Fruit fly (Drosophila melanogaster) whole organism, embryonic: ENCODE results near the gene CG33282.
A peak's percentile ranks its signal among the peaks of the same experiment; 100 is the strongest.

Experiments
- Blimp-1 ChIP-seq: fragments of 200-800 bp; sonication (Bioruptor generic); optimal IDR thresholded peaks from 3 replicates; lab custom pipeline; 2018; ENCODE audit warnings: missing biosample characterization, missing genetic modification characterization, mild to moderate bottlenecking, moderate library complexity, missing genetic modification reagents
- CG10979 ChIP-seq: fragments of 200-800 bp; sonication (Bioruptor generic); optimal IDR thresholded peaks from 2 replicates; lab custom pipeline; 2018; ENCODE audit warnings: missing biosample characterization, mild to moderate bottlenecking, missing genetic modification characterization, moderate library complexity
- CG11093 ChIP-seq: fragments of 200-800 bp; sonication (Bioruptor generic); IDR thresholded peaks from 3 replicates; pipeline ENCODE4 v1.3.6; 2022; ENCODE audit warnings: missing biosample characterization, missing genetic modification characterization
- CG11456 ChIP-seq: fragments of 200-800 bp; sonication (Bioruptor generic); IDR thresholded peaks from 3 replicates; pipeline ENCODE4 v1.3.6; 2022; ENCODE audit warnings: missing biosample characterization, missing genetic modification characterization
- CG16779 ChIP-seq: fragments of 200-800 bp; sonication (Bioruptor generic); IDR thresholded peaks from 2 replicates; pipeline ENCODE4 v1.3.6; 2022; ENCODE audit warnings: missing biosample characterization, missing genetic modification characterization
- CG18599 ChIP-seq: fragments of 200-800 bp; sonication (Bioruptor generic); optimal IDR thresholded peaks from 3 replicates; lab custom pipeline; 2017; ENCODE audit warnings: missing biosample characterization, missing genetic modification characterization, mild to moderate bottlenecking, moderate library complexity, missing genetic modification reagents
- CG2116 ChIP-seq: fragments of 200-800 bp; sonication (Bioruptor generic); optimal IDR thresholded peaks from 3 replicates; lab custom pipeline; 2018; ENCODE audit warnings: missing biosample characterization, mild to moderate bottlenecking, missing genetic modification characterization
- CG30403 ChIP-seq: fragments of 200-800 bp; sonication (Bioruptor generic); optimal IDR thresholded peaks from 3 replicates; lab custom pipeline; 2016; ENCODE audit warnings: missing biosample characterization, missing genetic modification characterization
- CG33213 ChIP-seq: fragments of 200-800 bp; sonication (Bioruptor generic); optimal IDR thresholded peaks from 3 replicates; lab custom pipeline; 2016; ENCODE audit warnings: missing biosample characterization, missing genetic modification characterization
- CG33557 ChIP-seq: fragments of 200-800 bp; sonication (Bioruptor generic); optimal IDR thresholded peaks from 2 replicates; lab custom pipeline; 2019; ENCODE audit warnings: missing biosample characterization, mild to moderate bottlenecking, missing genetic modification characterization, moderate library complexity
- CG4707 ChIP-seq: fragments of 200-800 bp; sonication (Bioruptor generic); optimal IDR thresholded peaks from 2 replicates; lab custom pipeline; 2018; ENCODE audit warnings: missing biosample characterization, mild to moderate bottlenecking, missing genetic modification characterization, moderate library complexity
- CG4820 ChIP-seq: fragments of 200-800 bp; sonication (Bioruptor generic); optimal IDR thresholded peaks from 3 replicates; lab custom pipeline; 2016; ENCODE audit warnings: missing biosample characterization, missing genetic modification characterization
- CG6254 ChIP-seq: fragments of 200-800 bp; sonication (Bioruptor generic); optimal IDR thresholded peaks from 3 replicates; lab custom pipeline; 2017; ENCODE audit warnings: mild to moderate bottlenecking, missing biosample characterization, missing genetic modification reagents, missing genetic modification characterization
- CG6654 ChIP-seq: fragments of 200-800 bp; sonication (Bioruptor generic); optimal IDR thresholded peaks from 2 replicates; lab custom pipeline; 2017; ENCODE audit warnings: missing biosample characterization, mild to moderate bottlenecking, missing genetic modification characterization
- CG8089 ChIP-seq: fragments of 200-800 bp; sonication (Bioruptor generic); optimal IDR thresholded peaks from 3 replicates; lab custom pipeline; 2016; ENCODE audit warnings: missing biosample characterization, missing genetic modification characterization
- CkIIα-i1 ChIP-seq: fragments of 200-800 bp; sonication (Bioruptor generic); IDR thresholded peaks from 2 replicates; pipeline ENCODE4 v1.3.6; 2022; ENCODE audit warnings: missing biosample characterization, missing genetic modification characterization
- Dfd ChIP-seq, 2 experiments: fragments of >200 bp; optimal IDR thresholded peaks; 2 replicates each; lab custom pipeline; 2017; ENCODE audit warnings: missing biosample characterization in 2 of 2, missing genetic modification characterization in 2 of 2
- Dp ChIP-seq: fragments of 200-800 bp; sonication (Bioruptor generic); optimal IDR thresholded peaks from 2 replicates; lab custom pipeline; 2018; ENCODE audit warnings: missing biosample characterization, mild to moderate bottlenecking, missing genetic modification characterization, moderate library complexity
- Ets97D ChIP-seq: fragments of 200-800 bp; sonication (Bioruptor generic); optimal IDR thresholded peaks from 3 replicates; lab custom pipeline; 2016; ENCODE audit warnings: missing biosample characterization, missing genetic modification characterization
- Fer1 ChIP-seq: fragments of 200-800 bp; sonication (Bioruptor generic); optimal IDR thresholded peaks from 2 replicates; lab custom pipeline; 2017; ENCODE audit warnings: missing biosample characterization, mild to moderate bottlenecking, missing genetic modification characterization
- Fer3 ChIP-seq: fragments of 200-800 bp; sonication (Bioruptor generic); optimal IDR thresholded peaks from 2 replicates; lab custom pipeline; 2018; ENCODE audit warnings: missing biosample characterization, mild to moderate bottlenecking, missing genetic modification characterization, moderate library complexity
- GATAe ChIP-seq: fragments of 200-800 bp; sonication (Bioruptor generic); conservative IDR thresholded peaks from 2 replicates; pipeline ENCODE4 v1.3.6; 2022; ENCODE audit warnings: missing biosample characterization, missing genetic modification characterization
- HLH4C ChIP-seq: fragments of 200-800 bp; sonication (Bioruptor generic); IDR thresholded peaks from 3 replicates; pipeline ENCODE4 v1.3.6; 2022; ENCODE audit warnings: missing biosample characterization, missing genetic modification characterization; ENCODE audit not compliant: partially characterized antibody
- Hand ChIP-seq: fragments of 200-800 bp; sonication (Bioruptor generic); optimal IDR thresholded peaks from 2 replicates; lab custom pipeline; 2017; ENCODE audit warnings: mild to moderate bottlenecking, missing biosample characterization, missing genetic modification reagents, missing genetic modification characterization
- Lhr ChIP-seq: fragments of 200-800 bp; sonication (Bioruptor generic); optimal IDR thresholded peaks from 3 replicates; lab custom pipeline; 2017; ENCODE audit warnings: mild to moderate bottlenecking, missing biosample characterization, missing genetic modification reagents, missing genetic modification characterization
- Max ChIP-seq: fragments of 200-800 bp; sonication (Bioruptor generic); optimal IDR thresholded peaks from 2 replicates; lab custom pipeline; 2016; ENCODE audit warnings: missing biosample characterization, mild to moderate bottlenecking, missing genetic modification characterization
- Nf-YA ChIP-seq: fragments of 200-800 bp; sonication (Bioruptor generic); IDR thresholded peaks from 2 replicates; pipeline ENCODE4 v1.3.6; 2022; ENCODE audit warnings: missing biosample characterization, missing genetic modification characterization
- Poxn ChIP-seq: fragments of 200-800 bp; sonication (Bioruptor generic); IDR thresholded peaks from 2 replicates; pipeline ENCODE4 v1.3.6; 2022; ENCODE audit warnings: missing biosample characterization, missing genetic modification characterization
- Sox100B ChIP-seq: fragments of 200-800 bp; sonication (Bioruptor generic); optimal IDR thresholded peaks from 3 replicates; lab custom pipeline; 2018; ENCODE audit warnings: missing biosample characterization, mild to moderate bottlenecking, missing genetic modification characterization
- Sox102F ChIP-seq: fragments of 200-800 bp; sonication (Bioruptor generic); optimal IDR thresholded peaks from 2 replicates; lab custom pipeline; 2018; ENCODE audit warnings: missing biosample characterization, mild to moderate bottlenecking, missing genetic modification characterization, moderate library complexity
- ato ChIP-seq: fragments of 200-800 bp; sonication (Bioruptor generic); IDR thresholded peaks from 2 replicates; pipeline ENCODE4 v1.3.6; 2022; ENCODE audit warnings: missing biosample characterization, missing genetic modification characterization; ENCODE audit not compliant: partially characterized antibody
- bsh ChIP-seq, 2 experiments: fragments of 200-800 bp; sonication (Bioruptor generic); optimal IDR thresholded peaks; 2 replicates each; lab custom pipeline; 2017 to 2018; ENCODE audit warnings: mild to moderate bottlenecking in 2 of 2, missing biosample characterization in 2 of 2, missing genetic modification characterization in 2 of 2, moderate library complexity in 1 of 2
- esg ChIP-seq: fragments of 200-800 bp; sonication (Bioruptor generic); conservative IDR thresholded peaks from 2 replicates; pipeline ENCODE4 v1.3.6; 2022; ENCODE audit warnings: missing biosample characterization, missing genetic modification characterization
- ewg ChIP-seq: fragments of 200-800 bp; sonication (Bioruptor generic); optimal IDR thresholded peaks from 3 replicates; lab custom pipeline; 2017; ENCODE audit warnings: mild to moderate bottlenecking, missing biosample characterization, missing genetic modification reagents, missing genetic modification characterization
- knrl ChIP-seq: fragments of 200-800 bp; sonication (Bioruptor generic); IDR thresholded peaks from 3 replicates; pipeline ENCODE4 v1.3.6; 2022; ENCODE audit warnings: missing biosample characterization, missing genetic modification characterization; ENCODE audit not compliant: partially characterized antibody
- lov ChIP-seq, 2 experiments: fragments of 200-800 bp in 1 of 2; fragments of >200 bp in 1 of 2; sonication (Bioruptor generic) in 1 of 2; IDR thresholded peaks in 1 of 2; optimal IDR thresholded peaks in 1 of 2; 2 replicates in 1 of 2; 3 replicates in 1 of 2; pipeline versions ENCODE4 v1.3.6 to Lab custom; 2017 to 2022; ENCODE audit warnings: missing biosample characterization in 1 of 2, missing genetic modification characterization in 1 of 2
- pfk ChIP-seq: fragments of 200-800 bp; sonication (Bioruptor generic); optimal IDR thresholded peaks from 2 replicates; lab custom pipeline; 2018; ENCODE audit warnings: missing biosample characterization, mild to moderate bottlenecking, missing genetic modification characterization, moderate library complexity
- prd ChIP-seq, 3 experiments: fragments of >200 bp in 2 of 3; fragments of 200-800 bp in 1 of 3; sonication (Bioruptor generic) in 1 of 3; optimal IDR thresholded peaks in 2 of 3; IDR thresholded peaks in 1 of 3; 2 replicates in 2 of 3; 3 replicates in 1 of 3; pipeline versions ENCODE4 v1.3.6 to Lab custom; 2017 to 2022; ENCODE audit warnings: missing biosample characterization in 1 of 3, missing genetic modification characterization in 1 of 3
- ranshi ChIP-seq: fragments of 200-800 bp; sonication (Bioruptor generic); IDR thresholded peaks from 2 replicates; pipeline ENCODE4 v1.3.6; 2022; ENCODE audit warnings: missing biosample characterization, missing genetic modification characterization
- seq ChIP-seq: fragments of 200-800 bp; sonication (Bioruptor generic); IDR thresholded peaks from 2 replicates; pipeline ENCODE4 v1.3.6; 2022; ENCODE audit warnings: missing biosample characterization, missing genetic modification characterization
- tap ChIP-seq: fragments of 200-800 bp; optimal IDR thresholded peaks from 3 replicates; lab custom pipeline; 2019; ENCODE audit warnings: missing biosample characterization, mild to moderate bottlenecking, missing genetic modification characterization, moderate library complexity
- tx ChIP-seq: fragments of 200-800 bp; sonication (Bioruptor generic); optimal IDR thresholded peaks from 2 replicates; lab custom pipeline; 2016; ENCODE audit warnings: missing biosample characterization, missing genetic modification characterization
- z ChIP-seq: fragments of 200-800 bp; sonication (Bioruptor generic); IDR thresholded peaks from 3 replicates; pipeline ENCODE4 v1.3.6; 2022; ENCODE audit warnings: missing biosample characterization, missing genetic modification characterization

The CG33282 gene

DNA sequence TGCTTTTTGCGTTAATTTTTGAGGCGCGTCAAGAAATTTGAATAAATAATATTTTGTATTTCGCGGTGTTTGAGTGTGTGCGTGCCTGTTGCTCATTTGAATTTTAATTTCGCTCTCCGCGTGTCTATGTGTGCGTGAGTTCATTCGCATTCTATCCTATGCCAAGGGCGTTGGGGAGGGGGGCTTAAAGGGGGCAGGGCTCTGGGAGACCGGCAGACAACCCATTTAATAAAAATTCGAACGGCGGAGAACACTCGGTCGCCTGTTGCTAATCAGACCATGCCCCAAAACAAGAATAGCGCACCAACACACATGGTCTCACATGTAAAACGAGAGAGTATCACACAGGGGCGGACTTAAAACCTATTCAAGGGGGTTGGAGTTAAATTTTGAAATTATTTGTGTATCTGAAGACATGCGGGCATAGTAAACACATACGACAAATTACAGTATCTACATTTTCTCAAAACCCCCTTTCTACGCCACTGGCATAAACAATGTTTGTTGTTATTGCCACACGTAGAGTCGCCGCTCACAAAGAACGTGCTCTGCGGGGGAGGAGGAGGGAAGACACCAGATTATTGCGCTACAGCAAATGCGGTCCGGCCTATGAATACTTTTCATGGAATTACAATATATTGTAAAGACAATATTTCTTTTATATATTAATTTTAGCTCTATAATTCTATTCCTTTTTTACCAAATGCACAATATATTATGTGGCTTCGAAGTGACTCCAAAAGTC, 25.8 kb upstream of the CG33282 start (continued):
- TF ChIP-seq CG6654 (GFP tag; lab: Kevin White, UChicago) (peak; percentile 96), CG33213 (GFP tag; lab: Kevin White, UChicago) (peak; percentile 100), Sox102F (GFP tag; lab: Kevin White, UChicago) (peak; percentile 100), CkIIα-i1 (GFP tag; lab: Robert Waterston, UW) (peak; percentile 93), Lhr (GFP tag; lab: Kevin White, UChicago) (peak; percentile 99), esg (GFP tag; lab: Robert Waterston, UW) (peak; percentile 99)

DNA sequence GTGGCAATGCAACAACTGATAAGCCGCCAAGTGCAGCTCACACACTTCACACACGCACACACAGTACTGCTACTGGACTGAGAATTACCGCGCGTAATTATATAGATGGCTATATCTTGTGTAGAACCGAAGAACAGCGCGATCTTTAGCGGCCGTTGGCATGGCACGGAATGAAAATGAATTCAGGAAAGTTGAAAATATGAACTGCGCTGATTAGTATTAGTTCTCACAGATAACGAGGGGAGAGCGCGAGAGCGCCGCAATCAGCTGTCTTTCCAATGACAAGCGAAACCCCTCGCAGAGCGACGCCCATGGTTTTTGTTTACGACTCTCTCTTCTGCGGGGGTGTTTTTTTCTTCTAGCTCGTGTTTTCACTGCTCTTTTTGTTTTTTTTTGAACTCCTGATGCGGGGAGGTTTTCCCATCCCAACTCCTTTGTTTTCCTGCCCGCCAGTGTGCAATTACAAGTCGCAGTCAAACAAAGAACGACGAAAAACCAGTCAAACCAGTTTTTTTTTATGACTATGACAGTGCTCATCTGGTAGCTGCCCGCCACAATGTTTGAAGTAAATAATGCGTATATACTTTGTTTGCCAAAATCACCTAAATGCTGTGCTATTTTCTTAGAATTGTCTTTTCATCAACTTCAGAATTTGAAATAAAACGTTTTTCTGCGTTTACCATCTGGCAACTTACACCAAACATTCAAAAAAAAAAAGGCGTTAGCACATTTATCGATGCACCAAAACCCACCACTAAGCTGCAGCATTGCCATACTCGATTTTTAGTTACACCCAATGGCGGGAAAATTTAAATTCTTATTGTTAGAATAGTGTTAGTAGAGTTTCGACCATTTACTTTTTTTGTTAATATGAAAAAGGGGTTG, 24.5 kb upstream of the CG33282 start, which contains the start of gene CG9663:
TSS of gene CG9663 (minus strand) at position 173 of the 885 bp plus-strand sequence.
- TF ChIP-seq tx (GFP tag; lab: Kevin White, UChicago) (peak; percentile 9), tap (tag; lab: Kevin White, UChicago) (no peak), Poxn (no peak), Nf-YA (GFP tag; lab: Robert Waterston, UW) (0 out of 2 replicates have a peak, but pooled peaks have one; percentile 6), CG30403 (GFP tag; lab: Kevin White, UChicago) (no peak), ato (0 out of 2 replicates have a peak, but pooled peaks have one; percentile 9), Sox100B (GFP tag; lab: Kevin White, UChicago) (no peak), lov (optimal IDR thresholded peaks at IDR 0.05; lab: Kevin White, UChicago) (no peak), lov (GFP tag; IDR thresholded peaks at IDR 0.05; lab: Robert Waterston, UW) (no peak), Hand (GFP tag; lab: Kevin White, UChicago) (peak; percentile 24), CG4820 (GFP tag; lab: Kevin White, UChicago) (no peak), Fer3 (tag; lab: Kevin White, UChicago) (no peak), seq (GFP tag; lab: Robert Waterston, UW) (peak; percentile 88; the same call in 1 of the 2 replicates), CG18599 (GFP tag; lab: Kevin White, UChicago) (peak; percentile 59), prd (optimal IDR thresholded peaks at IDR 0.05; lab: Kevin White, UChicago) (no peak), prd (GFP tag; IDR thresholded peaks at IDR 0.05; lab: Robert Waterston, UW) (0 out of 3 replicates have a peak, but pooled peaks have one; percentile 9), HLH4C (peak; percentile 39; the same call in 1 of the 3 replicates), CG6254 (GFP tag; lab: Kevin White, UChicago) (peak; percentile 16), CG8089 (no peak), knrl (GFP tag; lab: Robert Waterston, UW) (no peak), bsh (GFP tag; optimal IDR thresholded peaks at IDR 0.05; lab: Kevin White, UChicago) (peak; percentile 18 to 85), ewg (GFP tag; lab: Kevin White, UChicago) (no peak), CG2116 (GFP tag; lab: Kevin White, UChicago) (peak; percentile 73), CG10979 (peak; percentile 5), Blimp-1 (peak; percentile 5), Fer1 (GFP tag; lab: Kevin White, UChicago) (peak; percentile 60), CG16779 (GFP tag; lab: Robert Waterston, UW) (no peak), CG33557 (GFP tag; lab: Kevin White, UChicago) (no peak), z (GFP tag; lab: Robert Waterston, UW) (no peak), CG11093 (no peak), pfk (GFP tag; lab: Kevin White, UChicago) (peak; percentile 36), Dp (GFP tag; lab: Kevin White, UChicago) (peak; percentile 95), Max (GFP tag; lab: Kevin White, UChicago) (peak; percentile 11), CG11456 (GFP tag; lab: Robert Waterston, UW) (no peak), GATAe (GFP tag; lab: Robert Waterston, UW) (peak; percentile 70), Ets97D (GFP tag; lab: Kevin White, UChicago) (peak; percentile 53), CG4707 (GFP tag; lab: Kevin White, UChicago) (no peak), Dfd (GFP tag; optimal IDR thresholded peaks at IDR 0.05; lab: Kevin White, UChicago) (no peak), ranshi (GFP tag; lab: Robert Waterston, UW) (no peak; the same call in 1 of the 2 replicates)
